Fruit fly (Drosophila melanogaster): ENCODE data around the gene mor.

Gene mor

dm6 chr3R:16005943-16006342 is 33.2 kb upstream of the mor start (continued):
- TF ChIP-seq trh (GFP tag; optimal IDR thresholded peaks at IDR 0.05) (no peak), Sox102F (GFP tag; optimal IDR thresholded peaks at IDR 0.05) (peak; percentile 60), CG32767 (GFP tag; IDR thresholded peaks at IDR 0.05) (no peak), Spps (tag; optimal IDR thresholded peaks at IDR 0.05) (no peak), CG10321 (GFP tag; IDR thresholded peaks at IDR 0.05) (no peak), CG10147 (GFP tag; optimal IDR thresholded peaks at IDR 0.05) (peak; percentile 18), lab (GFP tag; optimal IDR thresholded peaks at IDR 0.05) (peak; percentile 58), CG8290 (GFP tag; optimal IDR thresholded peaks at IDR 0.05) (no peak), CG8290 (tag; optimal IDR thresholded peaks at IDR 0.05) (peak in 1 of 2 experiments; percentile 62), dati (GFP tag; IDR thresholded peaks at IDR 0.05) (no peak), insv (GFP tag; optimal IDR thresholded peaks at IDR 0.05) (peak in 1 of 2 experiments; percentile 10), sqz (GFP tag; optimal IDR thresholded peaks at IDR 0.05) (peak; percentile 53), Atf-2 (GFP tag; optimal IDR thresholded peaks at IDR 0.05) (no peak), CG11398 (GFP tag; optimal IDR thresholded peaks at IDR 0.05) (no peak), CG9876 (GFP tag; optimal IDR thresholded peaks at IDR 0.05) (no peak), CG8089 (GFP tag; optimal IDR thresholded peaks at IDR 0.05) (no peak), gro (GFP tag; optimal IDR thresholded peaks at IDR 0.05) (no peak), CG9727 (GFP tag; optimal IDR thresholded peaks at IDR 0.05) (peak; percentile 37), seq (GFP tag; IDR thresholded peaks at IDR 0.05) (no peak), CG1832 (GFP tag; optimal IDR thresholded peaks at IDR 0.05) (no peak), Doc3 (GFP tag; IDR thresholded peaks at IDR 0.05; ENCODE audit: partially characterized antibody) (no peak), gt (GFP tag; IDR thresholded peaks at IDR 0.05) (no peak), pita (GFP tag; optimal IDR thresholded peaks at IDR 0.05) (no peak), tgo (GFP tag; IDR thresholded peaks at IDR 0.05) (no peak), CG33557 (GFP tag; optimal IDR thresholded peaks at IDR 0.05) (peak; percentile 62), sna (GFP tag; IDR thresholded peaks at IDR 0.05; ENCODE audit: partially characterized antibody) (no peak), slbo (GFP tag; IDR thresholded peaks at IDR 0.05) (no peak), nmo (GFP tag; optimal IDR thresholded peaks at IDR 0.05) (no peak), CG3838 (GFP tag; optimal IDR thresholded peaks at IDR 0.05) (no peak), CG7987 (GFP tag; optimal IDR thresholded peaks at IDR 0.05) (peak; percentile 74), Meics (GFP tag; optimal IDR thresholded peaks at IDR 0.05) (peak; percentile 40), Mes4 (GFP tag; optimal IDR thresholded peaks at IDR 0.05) (no peak), CG32772 (GFP tag; IDR thresholded peaks at IDR 0.05) (no peak), CG7786 (GFP tag; optimal IDR thresholded peaks at IDR 0.05) (no peak), sim (GFP tag; IDR thresholded peaks at IDR 0.05) (no peak), Pdp1 (GFP tag; optimal IDR thresholded peaks at IDR 0.05) (peak in 1 of 2 experiments; percentile 63), hth (optimal IDR thresholded peaks at IDR 0.05) (no peak), repo (GFP tag; optimal IDR thresholded peaks at IDR 0.05) (no peak), tx (GFP tag; optimal IDR thresholded peaks at IDR 0.05) (no peak), unpg (GFP tag; optimal IDR thresholded peaks at IDR 0.05) (peak; percentile 61), Six4 (GFP tag; optimal IDR thresholded peaks at IDR 0.05) (no peak), CG11247 (GFP tag; IDR thresholded peaks at IDR 0.05) (no peak), CG16779 (GFP tag; IDR thresholded peaks at IDR 0.05) (no peak), wek (GFP tag; optimal IDR thresholded peaks at IDR 0.05) (peak; percentile 82), Ravus (GFP tag; IDR thresholded peaks at IDR 0.05) (no peak), dm (GFP tag; optimal IDR thresholded peaks at IDR 0.05) (no peak), CG15601 (tag; optimal IDR thresholded peaks at IDR 0.05) (peak; percentile 75), Sox100B (GFP tag; optimal IDR thresholded peaks at IDR 0.05) (peak; percentile 57), pho (GFP tag; optimal IDR thresholded peaks at IDR 0.05) (no peak), CG9609 (GFP tag; optimal IDR thresholded peaks at IDR 0.05) (no peak), lola (GFP tag; optimal IDR thresholded peaks at IDR 0.05) (no peak), E2f1 (GFP tag; IDR thresholded peaks at IDR 0.05) (no peak), CG11696 (GFP tag; IDR thresholded peaks at IDR 0.05) (no peak)

Measured in whole organism, embryonic.